Fruit fly (Drosophila melanogaster) whole organism, embryonic: ENCODE data around the gene Cyp12a4.

Experiments
- CG12236 ChIP-seq: fragments of 200-800 bp; sonication (Bioruptor generic); optimal IDR thresholded peaks from 2 replicates; lab custom pipeline; 2016; ENCODE audit warnings: missing biosample characterization, missing genetic modification characterization
- CG12659 ChIP-seq: fragments of 200-800 bp; sonication (Bioruptor generic); optimal IDR thresholded peaks from 3 replicates; lab custom pipeline; 2017; ENCODE audit warnings: mild to moderate bottlenecking, missing biosample characterization, missing genetic modification reagents, missing genetic modification characterization
- CG13123 ChIP-seq: fragments of 200-800 bp; sonication (Bioruptor generic); optimal IDR thresholded peaks from 2 replicates; lab custom pipeline; 2016; ENCODE audit warnings: missing biosample characterization, missing genetic modification characterization
- CG15073 ChIP-seq: fragments of 200-800 bp; sonication (Bioruptor generic); optimal IDR thresholded peaks from 2 replicates; lab custom pipeline; 2016; ENCODE audit warnings: missing biosample characterization, missing genetic modification characterization
- CG2120 ChIP-seq: fragments of 200-800 bp; sonication (Bioruptor generic); optimal IDR thresholded peaks from 3 replicates; lab custom pipeline; 2016; ENCODE audit warnings: missing biosample characterization, missing genetic modification characterization
- CG2129 ChIP-seq: fragments of 200-800 bp; sonication (Bioruptor generic); IDR thresholded peaks from 2 replicates; pipeline ENCODE4 v1.3.6; 2022; ENCODE audit warnings: missing biosample characterization, missing genetic modification characterization; ENCODE audit not compliant: partially characterized antibody
- CG2678 ChIP-seq: fragments of 200-800 bp; sonication (Bioruptor generic); optimal IDR thresholded peaks from 3 replicates; lab custom pipeline; 2019; ENCODE audit warnings: missing biosample characterization, mild to moderate bottlenecking, missing genetic modification characterization, moderate library complexity
- CG2712 ChIP-seq: fragments of 200-800 bp; optimal IDR thresholded peaks from 3 replicates; lab custom pipeline; 2019; ENCODE audit warnings: missing biosample characterization, mild to moderate bottlenecking, missing genetic modification characterization, moderate library complexity
- CG3065 ChIP-seq: fragments of 200-800 bp; sonication (Bioruptor generic); optimal IDR thresholded peaks from 2 replicates; lab custom pipeline; 2016; ENCODE audit warnings: missing biosample characterization, missing genetic modification characterization
- CG31365 ChIP-seq: fragments of 200-800 bp; sonication (Bioruptor generic); optimal IDR thresholded peaks from 2 replicates; lab custom pipeline; 2018; ENCODE audit warnings: missing biosample characterization, mild to moderate bottlenecking, missing genetic modification characterization
- CG34224 ChIP-seq: fragments of 200-800 bp; sonication (Bioruptor generic); IDR thresholded peaks from 3 replicates; pipeline ENCODE4 v1.3.6; 2022; ENCODE audit warnings: missing biosample characterization, missing genetic modification characterization; ENCODE audit not compliant: partially characterized antibody
- CG4360 ChIP-seq: fragments of 200-800 bp; sonication (Bioruptor generic); IDR thresholded peaks from 2 replicates; pipeline ENCODE4 v1.3.6; 2022; ENCODE audit warnings: missing biosample characterization, missing genetic modification characterization
- CG4854 ChIP-seq: fragments of 200-800 bp; sonication (Bioruptor generic); optimal IDR thresholded peaks from 2 replicates; lab custom pipeline; 2016; ENCODE audit warnings: missing biosample characterization, missing genetic modification characterization, inconsistent platforms
- CG6254 ChIP-seq: fragments of 200-800 bp; sonication (Bioruptor generic); optimal IDR thresholded peaks from 3 replicates; lab custom pipeline; 2017; ENCODE audit warnings: mild to moderate bottlenecking, missing biosample characterization, missing genetic modification reagents, missing genetic modification characterization
- CG6854 ChIP-seq: fragments of 200-800 bp; sonication (Bioruptor generic); optimal IDR thresholded peaks from 3 replicates; lab custom pipeline; 2017; ENCODE audit warnings: missing biosample characterization, mild to moderate bottlenecking, missing genetic modification characterization
- CG9215 ChIP-seq: fragments of 200-800 bp; sonication (Bioruptor generic); IDR thresholded peaks from 2 replicates; pipeline ENCODE4 v1.3.6; 2022; ENCODE audit warnings: missing biosample characterization, missing genetic modification characterization
- CG9437 ChIP-seq: fragments of 200-800 bp; sonication (Bioruptor generic); optimal IDR thresholded peaks from 2 replicates; lab custom pipeline; 2018; ENCODE audit warnings: missing biosample characterization, mild to moderate bottlenecking, missing genetic modification characterization
- D19A ChIP-seq: fragments of 200-800 bp; optimal IDR thresholded peaks from 3 replicates; lab custom pipeline; 2019; ENCODE audit warnings: missing biosample characterization, mild to moderate bottlenecking, missing genetic modification characterization, moderate library complexity
- Dref ChIP-seq: fragments of 200-800 bp; sonication (Bioruptor generic); IDR thresholded peaks from 2 replicates; pipeline ENCODE4 v1.3.6; 2022; ENCODE audit warnings: missing biosample characterization, missing genetic modification characterization
- ERR ChIP-seq: fragments of 200-800 bp; sonication (Bioruptor generic); optimal IDR thresholded peaks from 2 replicates; lab custom pipeline; 2016; ENCODE audit warnings: missing biosample characterization, missing genetic modification characterization
- Hand ChIP-seq: fragments of 200-800 bp; sonication (Bioruptor generic); optimal IDR thresholded peaks from 2 replicates; lab custom pipeline; 2017; ENCODE audit warnings: mild to moderate bottlenecking, missing biosample characterization, missing genetic modification reagents, missing genetic modification characterization
- Hey ChIP-seq: fragments of 200-800 bp; sonication (Bioruptor generic); optimal IDR thresholded peaks from 3 replicates; lab custom pipeline; 2018; ENCODE audit warnings: missing biosample characterization, mild to moderate bottlenecking, missing genetic modification characterization
- Hsf ChIP-seq: fragments of 200-800 bp; sonication (Bioruptor generic); optimal IDR thresholded peaks from 3 replicates; lab custom pipeline; 2016; ENCODE audit warnings: missing biosample characterization, missing genetic modification characterization
- Mad ChIP-seq: fragments of 200-800 bp; sonication (Bioruptor generic); optimal IDR thresholded peaks from 2 replicates; lab custom pipeline; 2016; ENCODE audit warnings: missing biosample characterization, missing genetic modification characterization
- Myb ChIP-seq: fragments of 200-800 bp; sonication (Bioruptor generic); optimal IDR thresholded peaks from 2 replicates; lab custom pipeline; 2016; ENCODE audit warnings: missing biosample characterization, missing genetic modification characterization
- Optix ChIP-seq: fragments of 200-800 bp; sonication (Bioruptor generic); IDR thresholded peaks from 3 replicates; pipeline ENCODE4 v1.3.6; 2022; ENCODE audit warnings: missing biosample characterization, missing genetic modification characterization
- Side ChIP-seq: fragments of 200-800 bp; sonication (Bioruptor generic); optimal IDR thresholded peaks from 2 replicates; lab custom pipeline; 2016; ENCODE audit warnings: missing biosample characterization, missing genetic modification characterization
- Spps ChIP-seq: fragments of 200-800 bp; sonication (Bioruptor generic); optimal IDR thresholded peaks from 2 replicates; lab custom pipeline; 2018; ENCODE audit warnings: missing biosample characterization, mild to moderate bottlenecking, missing genetic modification characterization
- Sry-δ ChIP-seq: fragments of 200-800 bp; sonication (Bioruptor generic); optimal IDR thresholded peaks from 2 replicates; lab custom pipeline; 2016; ENCODE audit warnings: missing biosample characterization, missing genetic modification characterization
- Stat92E ChIP-seq, 3 experiments: fragments of >200 bp in 2 of 3; fragments of 200-800 bp in 1 of 3; sonication (Bioruptor generic) in 1 of 3; optimal IDR thresholded peaks; 2 replicates each; lab custom pipeline; 2017 to 2019; ENCODE audit warnings: missing biosample characterization in 3 of 3, missing genetic modification characterization in 3 of 3, mild to moderate bottlenecking in 1 of 3, moderate library complexity in 1 of 3
- btn ChIP-seq: fragments of 200-800 bp; sonication (Bioruptor generic); optimal IDR thresholded peaks from 2 replicates; lab custom pipeline; 2016; ENCODE audit warnings: missing biosample characterization, missing genetic modification characterization
- cg ChIP-seq: fragments of 200-800 bp; sonication (Bioruptor generic); optimal IDR thresholded peaks from 3 replicates; lab custom pipeline; 2019; ENCODE audit warnings: missing biosample characterization, mild to moderate bottlenecking, missing genetic modification characterization, moderate library complexity
- dan ChIP-seq: fragments of 200-800 bp; sonication (Bioruptor generic); IDR thresholded peaks from 2 replicates; pipeline ENCODE4 v1.3.6; 2022; ENCODE audit warnings: missing biosample characterization, missing genetic modification characterization
- dati ChIP-seq: fragments of 200-800 bp; sonication (Bioruptor generic); IDR thresholded peaks from 2 replicates; pipeline ENCODE4 v1.3.6; 2022; ENCODE audit warnings: missing biosample characterization, missing genetic modification characterization
- exex ChIP-seq: fragments of 200-800 bp; sonication (Bioruptor generic); optimal IDR thresholded peaks from 4 replicates; lab custom pipeline; 2018; ENCODE audit warnings: missing biosample characterization, mild to moderate bottlenecking, missing genetic modification characterization, moderate library complexity
- fru ChIP-seq: fragments of >200 bp; optimal IDR thresholded peaks from 2 replicates; lab custom pipeline; 2017
- grn ChIP-seq: fragments of 200-800 bp; sonication (Bioruptor generic); optimal IDR thresholded peaks from 3 replicates; lab custom pipeline; 2017; ENCODE audit warnings: missing biosample characterization, missing genetic modification characterization
- gsb ChIP-seq: fragments of 200-800 bp; sonication (Bioruptor generic); IDR thresholded peaks from 2 replicates; pipeline ENCODE4 v1.3.6; 2022; ENCODE audit warnings: missing biosample characterization, missing genetic modification characterization
- hbn ChIP-seq: fragments of 200-800 bp; sonication (Bioruptor generic); IDR thresholded peaks from 2 replicates; pipeline ENCODE4 v1.3.6; 2022; ENCODE audit warnings: missing biosample characterization, missing genetic modification characterization; ENCODE audit not compliant: partially characterized antibody
- luna ChIP-seq: fragments of 200-800 bp; sonication (Bioruptor generic); optimal IDR thresholded peaks from 2 replicates; lab custom pipeline; 2016; ENCODE audit warnings: missing biosample characterization, missing genetic modification characterization
- pb ChIP-seq: fragments of 200-800 bp; sonication (Bioruptor generic); optimal IDR thresholded peaks from 3 replicates; lab custom pipeline; 2016; ENCODE audit warnings: missing biosample characterization, missing genetic modification characterization
- sd ChIP-seq: fragments of 200-800 bp; sonication (Bioruptor generic); optimal IDR thresholded peaks from 3 replicates; lab custom pipeline; 2018; ENCODE audit warnings: missing biosample characterization, mild to moderate bottlenecking, missing genetic modification characterization, moderate library complexity
- sens ChIP-seq: fragments of 200-800 bp; sonication (Bioruptor generic); peaks from one replicate; lab custom pipeline; 2016; ENCODE audit warnings: missing biosample characterization, missing genetic modification characterization
- seq ChIP-seq: fragments of 200-800 bp; sonication (Bioruptor generic); IDR thresholded peaks from 2 replicates; pipeline ENCODE4 v1.3.6; 2022; ENCODE audit warnings: missing biosample characterization, missing genetic modification characterization
- shn ChIP-seq: fragments of 200-800 bp; sonication (Bioruptor generic); optimal IDR thresholded peaks from 3 replicates; lab custom pipeline; 2016; ENCODE audit warnings: missing biosample characterization, missing genetic modification characterization
- so ChIP-seq: fragments of 200-800 bp; sonication (Bioruptor generic); IDR thresholded peaks from 3 replicates; pipeline ENCODE4 v1.3.6; 2022; ENCODE audit warnings: missing biosample characterization, missing genetic modification characterization
- tin ChIP-seq: fragments of 200-800 bp; sonication (Bioruptor generic); optimal IDR thresholded peaks from 3 replicates; lab custom pipeline; 2016; ENCODE audit warnings: missing biosample characterization, missing genetic modification characterization
- toy ChIP-seq: fragments of 200-800 bp; sonication (Bioruptor generic); IDR thresholded peaks from 2 replicates; pipeline ENCODE4 v1.3.6; 2022; ENCODE audit warnings: missing biosample characterization, missing genetic modification characterization
- trem ChIP-seq: fragments of 200-800 bp; optimal IDR thresholded peaks from 3 replicates; lab custom pipeline; 2019; ENCODE audit warnings: missing biosample characterization, mild to moderate bottlenecking, missing genetic modification characterization, moderate library complexity
- usp ChIP-seq: fragments of >200 bp; optimal IDR thresholded peaks from 2 replicates; lab custom pipeline; 2017; ENCODE audit warnings: missing biosample characterization, missing genetic modification characterization
- wdn ChIP-seq: fragments of 200-800 bp; sonication (Bioruptor generic); IDR thresholded peaks from 2 replicates; pipeline ENCODE4 v1.3.6; 2022; ENCODE audit warnings: missing biosample characterization, missing genetic modification characterization

Gene Cyp12a4

DNA sequence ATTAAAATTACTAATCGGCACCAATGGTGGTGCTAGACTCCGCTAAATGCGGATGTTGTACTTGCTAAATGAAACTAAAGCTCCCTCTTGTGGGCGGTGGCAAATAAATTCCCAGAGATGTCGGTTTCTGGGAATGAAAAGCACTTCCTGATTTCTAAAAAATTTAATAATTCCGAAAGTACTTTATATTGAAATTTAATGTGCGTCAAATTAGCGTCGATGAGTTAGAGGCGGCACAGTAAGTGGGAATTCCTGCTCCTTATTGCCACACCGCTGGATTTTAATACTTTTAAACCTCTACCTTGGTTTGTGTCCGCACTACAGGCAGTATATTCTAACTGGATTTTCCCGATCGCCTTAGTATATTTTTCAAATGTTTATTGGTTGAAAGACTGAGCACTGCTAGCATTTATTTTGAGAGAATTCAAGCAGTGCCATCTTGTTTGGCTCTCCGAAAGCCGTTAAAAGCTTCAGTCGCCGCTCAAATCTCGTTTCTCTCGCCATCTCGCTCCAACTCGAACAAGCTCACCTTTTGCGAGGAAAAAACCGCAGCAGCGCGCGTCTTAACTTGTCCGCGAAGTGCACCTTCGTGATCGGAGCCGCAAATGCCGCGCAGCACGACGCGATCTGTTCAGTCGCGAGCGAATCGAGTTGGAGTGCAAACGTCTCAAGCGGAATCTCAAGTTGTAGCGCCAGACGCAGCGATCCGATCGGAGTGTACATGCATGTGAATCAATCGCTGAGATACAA lies 38.5 kb upstream of the Cyp12a4 start, which contains the start of gene CG6040 (continued):
- TF ChIP-seq CG15073 (GFP tag; lab: Kevin White, UChicago) (no peak), CG2678 (tag; lab: Kevin White, UChicago) (peak; percentile 23), CG2120 (GFP tag; lab: Kevin White, UChicago) (peak; percentile 61), grn (no peak), dan (GFP tag; lab: Robert Waterston, UW) (no peak), tin (peak; percentile 40), CG31365 (tag; lab: Kevin White, UChicago) (peak; percentile 95), CG6254 (GFP tag; lab: Kevin White, UChicago) (peak; percentile 30), CG13123 (GFP tag; lab: Kevin White, UChicago) (peak; percentile 1), Dref (GFP tag; lab: Robert Waterston, UW) (no peak), Stat92E (GFP tag; optimal IDR thresholded peaks at IDR 0.05; lab: Kevin White, UChicago) (no peak), CG3065 (GFP tag; lab: Kevin White, UChicago) (no peak), fru (no peak), CG2712 (peak; percentile 37), CG34224 (GFP tag; lab: Robert Waterston, UW) (no peak), usp (GFP tag; lab: Kevin White, UChicago) (no peak), CG9437 (GFP tag; lab: Kevin White, UChicago) (no peak), CG9215 (GFP tag; lab: Robert Waterston, UW) (no peak), Myb (peak; percentile 85), dati (GFP tag; lab: Robert Waterston, UW) (no peak), wdn (GFP tag; lab: Robert Waterston, UW) (no peak), exex (tag; lab: Kevin White, UChicago) (no peak), CG12236 (GFP tag; lab: Kevin White, UChicago) (peak; percentile 14), D19A (no peak), Hsf (GFP tag; lab: Kevin White, UChicago) (peak; percentile 66), CG12659 (GFP tag; lab: Kevin White, UChicago) (peak; percentile 70), toy (GFP tag; lab: Robert Waterston, UW) (no peak), Hey (tag; lab: Kevin White, UChicago) (no peak), Side (GFP tag; lab: Kevin White, UChicago) (peak; percentile 47), seq (GFP tag; lab: Robert Waterston, UW) (no peak; the same call in 1 of the 2 replicates), btn (GFP tag; lab: Kevin White, UChicago) (no peak), so (GFP tag; lab: Robert Waterston, UW) (peak; percentile 39; the same call in 1 of the 3 replicates), CG2129 (no peak), Spps (tag; lab: Kevin White, UChicago) (no peak), Mad (GFP tag; lab: Kevin White, UChicago) (peak; percentile 52), sens (GFP tag; lab: Kevin White, UChicago) (peak; percentile 77), CG6854 (GFP tag; lab: Kevin White, UChicago) (no peak), pb (GFP tag; lab: Kevin White, UChicago) (peak; percentile 5), ERR (GFP tag; lab: Kevin White, UChicago) (no peak), Hand (GFP tag; lab: Kevin White, UChicago) (no peak), CG4360 (GFP tag; lab: Robert Waterston, UW) (no peak), sd (tag; lab: Kevin White, UChicago) (peak; percentile 56), hbn (GFP tag; lab: Robert Waterston, UW) (no peak), Sry-δ (GFP tag; lab: Kevin White, UChicago) (peak; percentile 69), Optix (GFP tag; lab: Robert Waterston, UW) (0 out of 3 replicates have a peak, but pooled peaks have one; percentile 13), shn (GFP tag; lab: Kevin White, UChicago) (peak; percentile 66), trem (tag; lab: Kevin White, UChicago) (peak; percentile 59), gsb (GFP tag; lab: Robert Waterston, UW) (no peak), luna (GFP tag; lab: Kevin White, UChicago) (peak; percentile 46), CG4854 (GFP tag; lab: Kevin White, UChicago) (peak; percentile 42), cg (no peak)
